Worm (Caenorhabditis elegans) whole organism, young adult: ENCODE measurements around the gene F56F11.2.

Experiments
- F39B2.1 ChIP-seq: fragments of 200-800 bp; sonication (Bioruptor generic); IDR thresholded peaks from 2 replicates; pipeline ENCODE4 v1.3.6; 2022; ENCODE audit warnings: missing genetic modification reagents, missing genetic modification characterization, missing compliant biosample characterization
- Y53G8AR.9 ChIP-seq: fragments of 200-800 bp; sonication (Bioruptor generic); conservative IDR thresholded peaks from 2 replicates; pipeline ENCODE4 v1.3.6; 2022; ENCODE audit warnings: missing genetic modification reagents, missing genetic modification characterization, missing compliant biosample characterization
- die-1 ChIP-seq: sonication (generic microtip); optimal IDR thresholded peaks from 2 replicates; lab custom pipeline; 2016; ENCODE audit warnings: missing genotype, mild to moderate bottlenecking, missing genetic modification characterization, missing compliant biosample characterization
- dpff-1 ChIP-seq: sonication (generic microtip); optimal IDR thresholded peaks from 2 replicates; lab custom pipeline; 2017; ENCODE audit warnings: mild to moderate bottlenecking, missing genetic modification characterization, missing compliant biosample characterization
- efl-1 ChIP-seq: fragments of 150-350 bp; optimal IDR thresholded peaks from 2 replicates; lab custom pipeline; 2014; ENCODE audit warnings: missing biosample characterization, missing genetic modification reagents, missing genetic modification characterization
- egl-44 ChIP-seq: fragments of 200-800 bp; sonication (Bioruptor generic); IDR thresholded peaks from 2 replicates; pipeline ENCODE4 v1.3.6; 2022; ENCODE audit warnings: missing genetic modification reagents, missing genetic modification characterization, missing compliant biosample characterization
- gei-17 ChIP-seq: fragments of 200-800 bp; sonication (Bioruptor generic); optimal IDR thresholded peaks from 2 replicates; lab custom pipeline; 2018; ENCODE audit warnings: mild to moderate bottlenecking, missing genetic modification characterization, missing compliant biosample characterization
- snpc-4 ChIP-seq, 5 experiments: fragments of 150-350 bp in 1 of 5; sonication (generic microtip) in 4 of 5; optimal IDR thresholded peaks; 2 replicates each; lab custom pipeline; 2014 to 2018; ENCODE audit warnings: missing genetic modification characterization in 5 of 5, missing biosample characterization in 3 of 5, antibody characterized with exemption in 2 of 5, mild to moderate bottlenecking in 2 of 5, missing compliant biosample characterization in 2 of 5, missing genotype in 2 of 5, moderate library complexity in 2 of 5, missing genetic modification reagents in 1 of 5
- unc-130 ChIP-seq: sonication (generic microtip); optimal IDR thresholded peaks from 2 replicates; lab custom pipeline; 2016; ENCODE audit warnings: missing genetic modification reagents, missing genetic modification characterization, missing compliant biosample characterization

DNA sequence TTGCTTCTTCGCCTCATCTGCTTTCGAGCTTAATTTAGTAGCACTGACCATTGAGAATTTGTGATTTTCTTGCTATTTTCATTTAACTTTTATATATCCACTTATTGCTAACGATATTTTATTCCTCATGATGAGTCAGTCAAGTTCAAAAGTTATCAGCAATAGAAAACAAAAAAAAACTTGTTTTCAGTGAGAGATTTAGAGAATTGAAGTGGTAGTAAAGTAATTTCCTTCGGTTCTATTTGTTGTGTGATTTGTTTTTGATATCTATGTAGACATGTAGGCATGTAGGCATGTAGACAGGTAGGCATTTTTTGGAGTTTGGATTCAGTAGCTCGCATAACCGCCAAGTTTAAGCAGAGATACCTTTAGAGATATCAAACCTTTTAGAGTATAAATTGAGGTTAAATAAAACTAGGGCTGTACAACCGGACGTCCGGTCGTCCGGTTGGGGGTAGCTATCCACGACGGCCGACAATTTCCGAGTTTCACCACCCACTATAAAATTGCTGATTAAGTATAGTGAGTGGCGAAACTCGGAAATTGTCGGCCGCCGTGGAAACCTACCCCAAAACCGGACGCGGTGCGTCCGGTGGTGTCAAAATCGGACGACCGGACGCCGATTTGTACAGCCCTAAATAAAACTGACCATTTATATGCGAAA, 41.1 kb upstream of the F56F11.2 start, which contains the start of gene Y71H2AR.2:
- no peak for TF ChIP-seq efl-1 (GFP tag; lab: Kevin White, UChicago)
- no peak for TF ChIP-seq Y53G8AR.9
- TF ChIP-seq egl-44 (GFP tag; lab: Robert Waterston, UW) = no peak
- TF ChIP-seq die-1 (tag; lab: Kevin White, UChicago) = no peak
- TF ChIP-seq dpff-1 (tag; lab: Kevin White, UChicago) = no peak
- no peak for TF ChIP-seq snpc-4 (GFP tag; optimal IDR thresholded peaks at IDR 0.05; lab: Kevin White, UChicago)
- TF ChIP-seq snpc-4 (tag; optimal IDR thresholded peaks at IDR 0.05; lab: Kevin White, UChicago) = peak in 2 of 4 experiments; percentile 60 to 81
- TF ChIP-seq unc-130 (GFP tag; lab: Kevin White, UChicago) = no peak
- TF ChIP-seq gei-17 (GFP tag; lab: Kevin White, UChicago) = no peak
- no peak for TF ChIP-seq F39B2.1 (GFP tag; lab: Robert Waterston, UW)
